Worm (Caenorhabditis elegans) whole organism, young adult: ENCODE measurements around the gene R04B5.5.

Experiments
- B0261.1 ChIP-seq: sonication (generic microtip); optimal IDR thresholded peaks from 2 replicates; lab custom pipeline; 2016; ENCODE audit warnings: mild to moderate bottlenecking, missing genetic modification characterization, moderate library complexity, missing compliant biosample characterization
- B0336.3 ChIP-seq: fragments of 200-800 bp; sonication (Bioruptor generic); IDR thresholded peaks from 2 replicates; pipeline ENCODE4 v1.3.6; 2022; ENCODE audit warnings: missing genetic modification characterization, missing compliant biosample characterization
- C06A6.2 ChIP-seq: fragments of 200-800 bp; sonication (Bioruptor generic); conservative IDR thresholded peaks from 2 replicates; pipeline ENCODE4 v1.3.6; 2022; ENCODE audit warnings: missing genetic modification characterization, missing compliant biosample characterization
- F23B12.7 ChIP-seq: sonication (generic microtip); optimal IDR thresholded peaks from 2 replicates; lab custom pipeline; 2017; ENCODE audit warnings: missing genetic modification characterization, mild to moderate bottlenecking, missing compliant biosample characterization, antibody characterized with exemption, moderate library complexity; ENCODE audit not compliant: insufficient read depth
- F33H1.4 ChIP-seq: fragments of 200-800 bp; sonication (Bioruptor generic); IDR thresholded peaks from 2 replicates; pipeline ENCODE4 v1.3.6; 2022; ENCODE audit warnings: missing genetic modification reagents, missing genetic modification characterization, missing compliant biosample characterization
- F49E8.2 ChIP-seq: sonication (generic microtip); optimal IDR thresholded peaks from 3 replicates; lab custom pipeline; 2017; ENCODE audit warnings: missing genetic modification characterization, mild to moderate bottlenecking, missing compliant biosample characterization, antibody characterized with exemption, moderate library complexity; ENCODE audit not compliant: insufficient read depth
- F55B11.4 ChIP-seq: sonication (generic microtip); optimal IDR thresholded peaks from 2 replicates; lab custom pipeline; 2016; ENCODE audit warnings: missing compliant biosample characterization, missing genetic modification characterization, borderline replicate concordance; ENCODE audit not compliant: insufficient read depth
- K11D2.4 ChIP-seq: fragments of 200-800 bp; sonication (Bioruptor generic); IDR thresholded peaks from 2 replicates; pipeline ENCODE4 v1.3.6; 2022; ENCODE audit warnings: missing genetic modification reagents, missing genetic modification characterization, missing compliant biosample characterization
- K12H6.12 ChIP-seq: fragments of 200-800 bp; sonication (Bioruptor generic); optimal IDR thresholded peaks from 2 replicates; lab custom pipeline; 2018; ENCODE audit warnings: mild to moderate bottlenecking, missing genetic modification characterization, missing compliant biosample characterization
- T26A5.8 ChIP-seq: sonication (generic microtip); optimal IDR thresholded peaks from 2 replicates; lab custom pipeline; 2016; ENCODE audit warnings: missing genetic modification characterization, missing compliant biosample characterization
- Y56A3A.18 ChIP-seq: fragments of 200-800 bp; sonication (Bioruptor generic); IDR thresholded peaks from 2 replicates; pipeline ENCODE4 v1.3.6; 2022; ENCODE audit warnings: missing genetic modification reagents, missing genetic modification characterization, missing compliant biosample characterization
- Y79H2A.3 ChIP-seq: fragments of 200-800 bp; sonication (Bioruptor generic); conservative IDR thresholded peaks from 2 replicates; pipeline ENCODE4 v1.3.6; 2022; ENCODE audit warnings: missing genetic modification reagents, missing genetic modification characterization, missing compliant biosample characterization
- athp-1 ChIP-seq: sonication (generic microtip); optimal IDR thresholded peaks from 2 replicates; lab custom pipeline; 2017; ENCODE audit warnings: mild to moderate bottlenecking, missing genetic modification characterization, missing compliant biosample characterization
- attf-3 ChIP-seq: fragments of 200-800 bp; sonication (Bioruptor generic); conservative IDR thresholded peaks from 2 replicates; pipeline ENCODE4 v1.3.6; 2022; ENCODE audit warnings: missing genetic modification reagents, missing genetic modification characterization, missing compliant biosample characterization
- attf-5 ChIP-seq: fragments of 200-800 bp; sonication (Bioruptor generic); optimal IDR thresholded peaks from 2 replicates; lab custom pipeline; 2018; ENCODE audit warnings: mild to moderate bottlenecking, missing genetic modification characterization, missing compliant biosample characterization
- ceh-100 ChIP-seq: fragments of 200-800 bp; sonication (Bioruptor generic); IDR thresholded peaks from 2 replicates; pipeline ENCODE4 v1.3.6; 2022; ENCODE audit warnings: missing genetic modification reagents, missing genetic modification characterization, missing compliant biosample characterization
- chd-7 ChIP-seq: sonication (generic microtip); optimal IDR thresholded peaks from 2 replicates; lab custom pipeline; 2016; ENCODE audit warnings: mild to moderate bottlenecking, missing genetic modification characterization, moderate library complexity, missing compliant biosample characterization
- dox-1 ChIP-seq: fragments of 200-800 bp; sonication (Bioruptor generic); IDR thresholded peaks from 2 replicates; pipeline ENCODE4 v1.3.6; 2022; ENCODE audit warnings: missing genetic modification reagents, missing genetic modification characterization, missing compliant biosample characterization
- dpff-1 ChIP-seq: sonication (generic microtip); optimal IDR thresholded peaks from 2 replicates; lab custom pipeline; 2017; ENCODE audit warnings: mild to moderate bottlenecking, missing genetic modification characterization, missing compliant biosample characterization
- efl-1 ChIP-seq: fragments of 150-350 bp; optimal IDR thresholded peaks from 2 replicates; lab custom pipeline; 2014; ENCODE audit warnings: missing biosample characterization, missing genetic modification reagents, missing genetic modification characterization
- ets-4 ChIP-seq: fragments of 200-800 bp; sonication (Bioruptor generic); optimal IDR thresholded peaks from 2 replicates; lab custom pipeline; 2018; ENCODE audit warnings: mild to moderate bottlenecking, missing genetic modification characterization, missing compliant biosample characterization
- gei-17 ChIP-seq: fragments of 200-800 bp; sonication (Bioruptor generic); optimal IDR thresholded peaks from 2 replicates; lab custom pipeline; 2018; ENCODE audit warnings: mild to moderate bottlenecking, missing genetic modification characterization, missing compliant biosample characterization
- hmg-1.2 ChIP-seq: fragments of 200-800 bp; sonication (Bioruptor generic); IDR thresholded peaks from 2 replicates; pipeline ENCODE4 v1.3.6; 2022; ENCODE audit warnings: missing genetic modification reagents, missing genetic modification characterization, missing compliant biosample characterization
- hmg-20 ChIP-seq: fragments of 200-800 bp; sonication (Bioruptor generic); IDR thresholded peaks from 2 replicates; pipeline ENCODE4 v1.3.6; 2022; ENCODE audit warnings: missing genetic modification reagents, missing genetic modification characterization, missing compliant biosample characterization
- let-607 ChIP-seq, 2 experiments: fragments of 200-800 bp in 1 of 2; sonication (Bioruptor generic) in 1 of 2; sonication (generic microtip) in 1 of 2; optimal IDR thresholded peaks; 2 replicates each; lab custom pipeline; 2016 to 2018; ENCODE audit warnings: mild to moderate bottlenecking in 2 of 2, missing compliant biosample characterization in 2 of 2, missing genetic modification characterization in 2 of 2, moderate library complexity in 2 of 2, missing genotype in 1 of 2
- lin-35 ChIP-seq, 3 experiments: fragments of 150-350 bp in 2 of 3; sonication (generic microtip) in 1 of 3; optimal IDR thresholded peaks; 2 replicates each; lab custom pipeline; 2014 to 2018; ENCODE audit warnings: missing biosample characterization in 3 of 3, missing genetic modification characterization in 3 of 3, missing genetic modification reagents in 3 of 3
- lin-40 ChIP-seq: sonication (generic microtip); optimal IDR thresholded peaks from 2 replicates; lab custom pipeline; 2016; ENCODE audit warnings: missing genetic modification characterization, mild to moderate bottlenecking, missing compliant biosample characterization, missing genotype, missing genetic modification reagents
- lin-54 ChIP-seq: fragments of 200-800 bp; sonication (Bioruptor generic); optimal IDR thresholded peaks from 2 replicates; lab custom pipeline; 2018; ENCODE audit warnings: mild to moderate bottlenecking, missing genetic modification characterization, missing compliant biosample characterization
- lir-1 ChIP-seq: fragments of 200-800 bp; sonication (Bioruptor generic); conservative IDR thresholded peaks from 2 replicates; pipeline ENCODE4 v1.3.6; 2022; ENCODE audit warnings: missing genetic modification reagents, missing genetic modification characterization, missing compliant biosample characterization
- madf-10 ChIP-seq: sonication (generic microtip); optimal IDR thresholded peaks from 2 replicates; lab custom pipeline; 2016; ENCODE audit warnings: mild to moderate bottlenecking, missing genetic modification characterization, missing compliant biosample characterization
- madf-6 ChIP-seq: fragments of 200-800 bp; sonication (Bioruptor generic); IDR thresholded peaks from 2 replicates; pipeline ENCODE4 v1.3.6; 2022; ENCODE audit warnings: missing genetic modification reagents, missing genetic modification characterization, missing compliant biosample characterization
- mes-4 ChIP-seq: sonication (generic microtip); optimal IDR thresholded peaks from 2 replicates; lab custom pipeline; 2016; ENCODE audit warnings: missing genotype, missing genetic modification characterization, missing compliant biosample characterization
- nfyb-1 ChIP-seq: fragments of 200-800 bp; sonication (Bioruptor generic); IDR thresholded peaks from 2 replicates; pipeline ENCODE4 v1.3.6; 2022; ENCODE audit warnings: missing genetic modification reagents, missing genetic modification characterization, missing compliant biosample characterization
- nhr-80 ChIP-seq: sonication (generic microtip); optimal IDR thresholded peaks from 2 replicates; lab custom pipeline; 2016; ENCODE audit warnings: missing genetic modification characterization, missing compliant biosample characterization
- nhr-90 ChIP-seq: sonication (generic microtip); optimal IDR thresholded peaks from 2 replicates; lab custom pipeline; 2016; ENCODE audit warnings: missing genotype, mild to moderate bottlenecking, missing genetic modification characterization, missing compliant biosample characterization
- sdz-38 ChIP-seq: sonication (generic microtip); optimal IDR thresholded peaks from 2 replicates; lab custom pipeline; 2016; ENCODE audit warnings: missing genotype, missing genetic modification characterization, missing compliant biosample characterization
- snpc-1.3 ChIP-seq: sonication (generic microtip); optimal IDR thresholded peaks from 2 replicates; lab custom pipeline; 2017; ENCODE audit warnings: missing genetic modification characterization, mild to moderate bottlenecking, missing compliant biosample characterization, antibody characterized with exemption, moderate library complexity, missing genotype, missing genetic modification reagents; ENCODE audit not compliant: insufficient read depth
- sptf-2 ChIP-seq: fragments of 200-800 bp; sonication (Bioruptor generic); optimal IDR thresholded peaks from 2 replicates; lab custom pipeline; 2018; ENCODE audit warnings: mild to moderate bottlenecking, missing genetic modification characterization, missing compliant biosample characterization
- tbp1 ChIP-seq: fragments of 200-800 bp; sonication (Bioruptor generic); optimal IDR thresholded peaks from 2 replicates; lab custom pipeline; 2018; ENCODE audit warnings: mild to moderate bottlenecking, missing genetic modification characterization, missing compliant biosample characterization
- tlf-1 ChIP-seq: fragments of 200-800 bp; sonication (Bioruptor generic); optimal IDR thresholded peaks from 2 replicates; lab custom pipeline; 2018; ENCODE audit warnings: mild to moderate bottlenecking, missing genetic modification characterization, missing compliant biosample characterization
- unc-130 ChIP-seq: sonication (generic microtip); optimal IDR thresholded peaks from 2 replicates; lab custom pipeline; 2016; ENCODE audit warnings: missing genetic modification reagents, missing genetic modification characterization, missing compliant biosample characterization
- ztf-18 ChIP-seq: sonication (generic microtip); optimal IDR thresholded peaks from 2 replicates; lab custom pipeline; 2016; ENCODE audit warnings: missing genotype, mild to moderate bottlenecking, missing genetic modification characterization, missing compliant biosample characterization
- ztf-25 ChIP-seq: fragments of 200-800 bp; sonication (Bioruptor generic); IDR thresholded peaks from 2 replicates; pipeline ENCODE4 v1.3.6; 2022; ENCODE audit warnings: missing genetic modification reagents, missing genetic modification characterization, missing compliant biosample characterization
- ztf-26 ChIP-seq: sonication (generic microtip); optimal IDR thresholded peaks from 2 replicates; lab custom pipeline; 2017; ENCODE audit warnings: missing genetic modification characterization, missing compliant biosample characterization
- ztf-28 ChIP-seq: fragments of 200-800 bp; sonication (Bioruptor generic); IDR thresholded peaks from 2 replicates; pipeline ENCODE4 v1.3.6; 2022; ENCODE audit warnings: missing genetic modification reagents, missing genetic modification characterization, missing compliant biosample characterization
- ztf-3 ChIP-seq: fragments of 200-800 bp; sonication (Bioruptor generic); optimal IDR thresholded peaks from 2 replicates; lab custom pipeline; 2018; ENCODE audit warnings: mild to moderate bottlenecking, missing genetic modification characterization, missing compliant biosample characterization

Gene R04B5.5

ce11 chrV:10087103-10087502 is at the start of gene R04B5.5:
Gene R04B5.5 (plus strand): TSS chrV:10087480.
- no peak for TF ChIP-seq ztf-18 (tag; lab: Kevin White, UChicago)
- no peak for TF ChIP-seq hmg-1.2 (GFP tag; lab: Robert Waterston, UW)
- TF ChIP-seq nhr-80 = peak; percentile 58
- TF ChIP-seq dpff-1 = no peak
- no peak for TF ChIP-seq snpc-1.3 (tag; lab: Kevin White, UChicago)
- TF ChIP-seq lin-40 (tag; lab: Kevin White, UChicago) = peak; percentile 33

ce11 chrV:10039837-10040236 is 47.4 kb upstream of the R04B5.5 start:
- peak; percentile 55 for TF ChIP-seq lin-40 (tag; lab: Kevin White, UChicago)
- peak in 1 of 2 experiments; percentile 27 for TF ChIP-seq let-607 (tag; optimal IDR thresholded peaks at IDR 0.05; lab: Kevin White, UChicago)
- TF ChIP-seq dpff-1 = no peak
- TF ChIP-seq lir-1 (GFP tag; lab: Robert Waterston, UW) = peak; percentile 68
- no peak for TF ChIP-seq efl-1 (GFP tag; lab: Kevin White, UChicago)
- TF ChIP-seq nhr-90 = no peak
- peak; percentile 22 for TF ChIP-seq gei-17
- peak; percentile 69 for TF ChIP-seq B0336.3 (GFP tag; lab: Robert Waterston, UW)
- TF ChIP-seq T26A5.8 = no peak
- peak; percentile 46 for TF ChIP-seq chd-7 (tag; lab: Kevin White, UChicago)
- TF ChIP-seq madf-10 (tag; lab: Kevin White, UChicago) = peak; percentile 47
- TF ChIP-seq lin-54 = peak; percentile 36
- TF ChIP-seq attf-5 = peak; percentile 32
- no peak for TF ChIP-seq F33H1.4 (GFP tag; lab: Robert Waterston, UW)
- TF ChIP-seq K11D2.4 (GFP tag; lab: Robert Waterston, UW) = 0 out of 2 replicates have a peak, but pooled peaks have one; percentile 33
- peak; percentile 54 for TF ChIP-seq ztf-26 (tag; lab: Kevin White, UChicago)
- no peak for TF ChIP-seq ets-4 (GFP tag; lab: Kevin White, UChicago)
- TF ChIP-seq ztf-3 (GFP tag; lab: Kevin White, UChicago) = no peak
- no peak for TF ChIP-seq athp-1 (tag; lab: Kevin White, UChicago)
- no peak for TF ChIP-seq B0261.1 (tag; lab: Kevin White, UChicago)
- no peak for TF ChIP-seq Y79H2A.3
- 0 out of 2 replicates have a peak, but pooled peaks have one; percentile 22 for TF ChIP-seq attf-3 (GFP tag; lab: Robert Waterston, UW)
- 0 out of 2 replicates have a peak, but pooled peaks have one; percentile 55 for TF ChIP-seq nfyb-1 (GFP tag; lab: Robert Waterston, UW)
- no peak for TF ChIP-seq mes-4 (tag; lab: Kevin White, UChicago)
- no peak for TF ChIP-seq sdz-38 (tag; lab: Kevin White, UChicago)
- TF ChIP-seq ceh-100 (GFP tag; lab: Robert Waterston, UW) = no peak
- peak; percentile 49 for TF ChIP-seq K12H6.12 (tag; lab: Kevin White, UChicago)
- no peak for TF ChIP-seq ztf-25 (GFP tag; lab: Robert Waterston, UW)
- no peak for TF ChIP-seq F49E8.2 (tag; lab: Kevin White, UChicago)
- TF ChIP-seq unc-130 (GFP tag; lab: Kevin White, UChicago) = no peak
- TF ChIP-seq hmg-1.2 (GFP tag; lab: Robert Waterston, UW) = peak; percentile 83
- peak in 1 of 3 experiments; percentile 28 for TF ChIP-seq lin-35 (GFP tag; optimal IDR thresholded peaks at IDR 0.05; lab: Kevin White, UChicago)
- no peak for TF ChIP-seq tlf-1
- no peak for TF ChIP-seq ztf-28 (GFP tag; lab: Robert Waterston, UW)
- peak; percentile 19 for TF ChIP-seq ztf-18 (tag; lab: Kevin White, UChicago)
- TF ChIP-seq sptf-2 (GFP tag; lab: Kevin White, UChicago) = peak; percentile 13
- no peak for TF ChIP-seq madf-6
- 0 out of 2 replicates have a peak, but pooled peaks have one; percentile 15 for TF ChIP-seq C06A6.2 (GFP tag; lab: Robert Waterston, UW)
- TF ChIP-seq F23B12.7 (tag; lab: Kevin White, UChicago) = no peak
- peak; percentile 33 for TF ChIP-seq tbp1 (GFP tag; lab: Kevin White, UChicago)
- TF ChIP-seq Y56A3A.18 (GFP tag; lab: Robert Waterston, UW) = peak; percentile 82
- TF ChIP-seq nhr-80 = peak; percentile 76
- no peak for TF ChIP-seq hmg-20 (GFP tag; lab: Robert Waterston, UW)
- TF ChIP-seq dox-1 (GFP tag; lab: Robert Waterston, UW) = peak; percentile 69
- no peak for TF ChIP-seq F55B11.4 (tag; lab: Kevin White, UChicago)
